Fruit fly (Drosophila melanogaster): Measurements from ENCODE around the gene CG12795.

CG12795 gene

dm6 chr2L:3449555-3450320 is 2.5 kb upstream of the CG12795 start, which contains the start of gene Snx1 (continued):
- no peak for TF ChIP-seq CG14050 (GFP tag; IDR thresholded peaks at IDR 0.05)
- TF ChIP-seq CG7987 (GFP tag; optimal IDR thresholded peaks at IDR 0.05) = no peak
- no peak for TF ChIP-seq HmgZ (tag; optimal IDR thresholded peaks at IDR 0.05)
- TF ChIP-seq CG12299 (tag; optimal IDR thresholded peaks at IDR 0.05) = no peak
- no peak for TF ChIP-seq CG31224 (GFP tag; IDR thresholded peaks at IDR 0.05)
- TF ChIP-seq ftz-f1 (GFP tag; optimal IDR thresholded peaks at IDR 0.05) = peak; percentile 60
- TF ChIP-seq H2.0 (GFP tag; IDR thresholded peaks at IDR 0.05) = no peak
- TF ChIP-seq CG9797 (GFP tag; optimal IDR thresholded peaks at IDR 0.05) = peak; percentile 61
- no peak for TF ChIP-seq Bteb2 (GFP tag; optimal IDR thresholded peaks at IDR 0.05)
- TF ChIP-seq Dp (GFP tag; optimal IDR thresholded peaks at IDR 0.05) = peak; percentile 60
- TF ChIP-seq Oli (tag; optimal IDR thresholded peaks at IDR 0.05) = no peak
- TF ChIP-seq NC2α (GFP tag; optimal IDR thresholded peaks at IDR 0.05) = no peak
- TF ChIP-seq lab (GFP tag; optimal IDR thresholded peaks at IDR 0.05) = no peak
- no peak for TF ChIP-seq CG3726 (GFP tag; IDR thresholded peaks at IDR 0.05)
- no peak for TF ChIP-seq CG4424 (GFP tag; optimal IDR thresholded peaks at IDR 0.05)
- no peak for TF ChIP-seq CG4282 (GFP tag; optimal IDR thresholded peaks at IDR 0.05)
- TF ChIP-seq bigmax (GFP tag; optimal IDR thresholded peaks at IDR 0.05) = no peak
- TF ChIP-seq CG10979 (tag; optimal IDR thresholded peaks at IDR 0.05) = no peak
- TF ChIP-seq B-H2 (GFP tag; optimal IDR thresholded peaks at IDR 0.05) = no peak
- no peak for TF ChIP-seq CG3847 (GFP tag; IDR thresholded peaks at IDR 0.05)
- TF ChIP-seq CG13424 (tag; optimal IDR thresholded peaks at IDR 0.05) = no peak
- no peak for TF ChIP-seq CG6254 (GFP tag; optimal IDR thresholded peaks at IDR 0.05)
- TF ChIP-seq ara (GFP tag; IDR thresholded peaks at IDR 0.05) = no peak
- no peak for TF ChIP-seq Hr78 (GFP tag; optimal IDR thresholded peaks at IDR 0.05)
- TF ChIP-seq gro (GFP tag; optimal IDR thresholded peaks at IDR 0.05) = no peak
- TF ChIP-seq CG31441 (GFP tag; IDR thresholded peaks at IDR 0.05) = no peak
- no peak for TF ChIP-seq CG8281 (tag; optimal IDR thresholded peaks at IDR 0.05)
- TF ChIP-seq CG9817 (tag; optimal IDR thresholded peaks at IDR 0.05) = no peak
- no peak for TF ChIP-seq chm (GFP tag; IDR thresholded peaks at IDR 0.05)
- TF ChIP-seq gsb-n (tag; optimal IDR thresholded peaks at IDR 0.05) = peak; percentile 67
- TF ChIP-seq CG7839 (tag; optimal IDR thresholded peaks at IDR 0.05) = no peak
- TF ChIP-seq bbx (GFP tag; IDR thresholded peaks at IDR 0.05; ENCODE audit: partially characterized antibody) = no peak
- TF ChIP-seq HmgD (GFP tag; optimal IDR thresholded peaks at IDR 0.05) = no peak
- TF ChIP-seq row (GFP tag; IDR thresholded peaks at IDR 0.05) = no peak
- TF ChIP-seq Sin3A (optimal IDR thresholded peaks at IDR 0.05) = no peak
- TF ChIP-seq CG1024 (GFP tag; IDR thresholded peaks at IDR 0.05) = no peak
- TF ChIP-seq CG11398 (GFP tag; optimal IDR thresholded peaks at IDR 0.05) = no peak
- TF ChIP-seq Ptx1 (GFP tag; IDR thresholded peaks at IDR 0.05) = no peak
- TF ChIP-seq CG1529 (GFP tag; optimal IDR thresholded peaks at IDR 0.05) = no peak
- TF ChIP-seq CG10654 (GFP tag; optimal IDR thresholded peaks at IDR 0.05) = no peak
- TF ChIP-seq CG12155 (GFP tag; optimal IDR thresholded peaks at IDR 0.05) = peak; percentile 18
- TF ChIP-seq CG15073 (GFP tag; optimal IDR thresholded peaks at IDR 0.05) = no peak
- no peak for TF ChIP-seq Blimp-1 (GFP tag; optimal IDR thresholded peaks at IDR 0.05)
- peak; percentile 67 for TF ChIP-seq MBD-R2 (GFP tag; IDR thresholded peaks at IDR 0.05)
- TF ChIP-seq Pdp1 (GFP tag; optimal IDR thresholded peaks at IDR 0.05) = peak in 1 of 2 experiments; percentile 4
- TF ChIP-seq sr (GFP tag; IDR thresholded peaks at IDR 0.05) = no peak
- TF ChIP-seq Abd-B (GFP tag; optimal IDR thresholded peaks at IDR 0.05) = peak; percentile 35
- no peak for TF ChIP-seq dysf (GFP tag; IDR thresholded peaks at IDR 0.05)
- TF ChIP-seq CG12942 (GFP tag; optimal IDR thresholded peaks at IDR 0.05) = no peak
- no peak for TF ChIP-seq jumu (GFP tag; optimal IDR thresholded peaks at IDR 0.05)
- TF ChIP-seq Lpt (GFP tag; optimal IDR thresholded peaks at IDR 0.05) = no peak
